Fruit fly (Drosophila melanogaster) whole organism, embryonic: ENCODE results near the gene CG33093.
A peak's percentile ranks its signal among the peaks of the same experiment; 100 is the strongest.

Experiments used
- Antp ChIP-seq: fragments of 200-800 bp; sonication (Bioruptor generic); optimal IDR thresholded peaks from 3 replicates; lab custom pipeline; 2016; ENCODE audit warnings: missing biosample characterization, missing genetic modification characterization
- BEAF-32 ChIP-seq: fragments of 200-800 bp; sonication (Bioruptor generic); optimal IDR thresholded peaks from 3 replicates; lab custom pipeline; 2017; ENCODE audit warnings: missing biosample characterization, missing genetic modification characterization, mild to moderate bottlenecking, moderate library complexity, missing genetic modification reagents
- CG10321 ChIP-seq: fragments of 200-800 bp; sonication (Bioruptor generic); IDR thresholded peaks from 2 replicates; pipeline ENCODE4 v1.3.6; 2022; ENCODE audit warnings: missing biosample characterization, missing genetic modification characterization
- CG10979 ChIP-seq: fragments of 200-800 bp; sonication (Bioruptor generic); optimal IDR thresholded peaks from 2 replicates; lab custom pipeline; 2018; ENCODE audit warnings: missing biosample characterization, mild to moderate bottlenecking, missing genetic modification characterization, moderate library complexity
- CG12659 ChIP-seq: fragments of 200-800 bp; sonication (Bioruptor generic); optimal IDR thresholded peaks from 3 replicates; lab custom pipeline; 2017; ENCODE audit warnings: mild to moderate bottlenecking, missing biosample characterization, missing genetic modification reagents, missing genetic modification characterization
- CG13287 ChIP-seq: fragments of 200-800 bp; sonication (Bioruptor generic); IDR thresholded peaks from 2 replicates; pipeline ENCODE4 v1.3.6; 2022; ENCODE audit warnings: missing biosample characterization, missing genetic modification characterization; ENCODE audit not compliant: partially characterized antibody
- CG15073 ChIP-seq: fragments of 200-800 bp; sonication (Bioruptor generic); optimal IDR thresholded peaks from 2 replicates; lab custom pipeline; 2016; ENCODE audit warnings: missing biosample characterization, missing genetic modification characterization
- CG16813 ChIP-seq: fragments of 200-800 bp; sonication (Bioruptor generic); IDR thresholded peaks from 3 replicates; pipeline ENCODE4 v1.3.6; 2022; ENCODE audit warnings: missing biosample characterization, missing genetic modification characterization; ENCODE audit not compliant: partially characterized antibody
- CG2889 ChIP-seq: fragments of 200-800 bp; sonication (Bioruptor generic); IDR thresholded peaks from 3 replicates; pipeline ENCODE4 v1.3.6; 2022; ENCODE audit warnings: missing biosample characterization, missing genetic modification characterization
- CG33213 ChIP-seq: fragments of 200-800 bp; sonication (Bioruptor generic); optimal IDR thresholded peaks from 3 replicates; lab custom pipeline; 2016; ENCODE audit warnings: missing biosample characterization, missing genetic modification characterization
- CG34224 ChIP-seq: fragments of 200-800 bp; sonication (Bioruptor generic); IDR thresholded peaks from 3 replicates; pipeline ENCODE4 v1.3.6; 2022; ENCODE audit warnings: missing biosample characterization, missing genetic modification characterization; ENCODE audit not compliant: partially characterized antibody
- CG3847 ChIP-seq: fragments of 200-800 bp; sonication (Bioruptor generic); IDR thresholded peaks from 2 replicates; pipeline ENCODE4 v1.3.6; 2022; ENCODE audit warnings: missing biosample characterization, missing genetic modification characterization
- Doc3 ChIP-seq: fragments of 200-800 bp; sonication (Bioruptor generic); IDR thresholded peaks from 3 replicates; pipeline ENCODE4 v1.3.6; 2022; ENCODE audit warnings: missing biosample characterization, missing genetic modification characterization; ENCODE audit not compliant: partially characterized antibody
- E2f1 ChIP-seq: fragments of 200-800 bp; sonication (Bioruptor generic); IDR thresholded peaks from 2 replicates; pipeline ENCODE4 v1.3.6; 2022; ENCODE audit warnings: missing biosample characterization, missing genetic modification characterization
- Elba2 ChIP-seq: fragments of 200-800 bp; sonication (Bioruptor generic); optimal IDR thresholded peaks from 3 replicates; lab custom pipeline; 2016; ENCODE audit warnings: missing biosample characterization, missing genetic modification characterization
- Ets65A ChIP-seq: fragments of 200-800 bp; sonication (Bioruptor generic); peaks from one replicate; lab custom pipeline; 2016; ENCODE audit warnings: missing biosample characterization, missing genetic modification characterization
- bigmax ChIP-seq: fragments of 200-800 bp; sonication (Bioruptor generic); optimal IDR thresholded peaks from 2 replicates; lab custom pipeline; 2018; ENCODE audit warnings: missing biosample characterization, mild to moderate bottlenecking, missing genetic modification characterization
- chinmo ChIP-seq: fragments of 200-800 bp; sonication (Bioruptor generic); IDR thresholded peaks from 4 replicates; pipeline ENCODE4 v1.3.6; 2022; ENCODE audit warnings: missing biosample characterization, missing genetic modification characterization; ENCODE audit not compliant: partially characterized antibody
- da ChIP-seq: fragments of 200-800 bp; sonication (Bioruptor generic); optimal IDR thresholded peaks from 2 replicates; lab custom pipeline; 2016; ENCODE audit warnings: missing biosample characterization, missing genetic modification characterization
- disco-r ChIP-seq: fragments of 200-800 bp; sonication (Bioruptor generic); optimal IDR thresholded peaks from 2 replicates; lab custom pipeline; 2016; ENCODE audit warnings: missing biosample characterization, missing genetic modification characterization
- hbn ChIP-seq: fragments of 200-800 bp; sonication (Bioruptor generic); IDR thresholded peaks from 2 replicates; pipeline ENCODE4 v1.3.6; 2022; ENCODE audit warnings: missing biosample characterization, missing genetic modification characterization; ENCODE audit not compliant: partially characterized antibody
- nerfin-2 ChIP-seq: fragments of 200-800 bp; sonication (Bioruptor generic); IDR thresholded peaks from 2 replicates; pipeline ENCODE4 v1.3.6; 2022; ENCODE audit warnings: missing biosample characterization, missing genetic modification characterization; ENCODE audit not compliant: partially characterized antibody
- phol ChIP-seq: fragments of 200-800 bp; sonication (Bioruptor generic); optimal IDR thresholded peaks from 3 replicates; lab custom pipeline; 2018; ENCODE audit warnings: missing biosample characterization, mild to moderate bottlenecking, missing genetic modification characterization, moderate library complexity
- pum ChIP-seq: fragments of 200-800 bp; sonication (Bioruptor generic); optimal IDR thresholded peaks from 2 replicates; lab custom pipeline; 2016; ENCODE audit warnings: missing biosample characterization, missing genetic modification characterization
- stwl ChIP-seq: fragments of 200-800 bp; sonication (Bioruptor generic); optimal IDR thresholded peaks from 3 replicates; lab custom pipeline; 2018; ENCODE audit warnings: missing biosample characterization, mild to moderate bottlenecking, missing genetic modification characterization, moderate library complexity
- tgo ChIP-seq: fragments of 200-800 bp; sonication (Bioruptor generic); IDR thresholded peaks from 3 replicates; pipeline ENCODE4 v1.3.6; 2022; ENCODE audit warnings: missing biosample characterization, missing genetic modification characterization
- tna ChIP-seq: fragments of 200-800 bp; sonication (Bioruptor generic); IDR thresholded peaks from 2 replicates; pipeline ENCODE4 v1.3.6; 2022; ENCODE audit warnings: missing biosample characterization, missing genetic modification characterization; ENCODE audit not compliant: partially characterized antibody
- vnd ChIP-seq: fragments of 200-800 bp; sonication (Bioruptor generic); IDR thresholded peaks from 3 replicates; pipeline ENCODE4 v1.3.6; 2022; ENCODE audit warnings: missing biosample characterization, missing genetic modification characterization; ENCODE audit not compliant: partially characterized antibody
- wdn ChIP-seq: fragments of 200-800 bp; sonication (Bioruptor generic); IDR thresholded peaks from 2 replicates; pipeline ENCODE4 v1.3.6; 2022; ENCODE audit warnings: missing biosample characterization, missing genetic modification characterization

The CG33093 gene

dm6 chr3R:22487037-22487492 lies 44.7 kb downstream of the CG33093 start, which contains the start of gene Pfdn5 (continued):
- TF ChIP-seq hbn (GFP tag; lab: Robert Waterston, UW) (peak; percentile 74), CG10979 (tag; lab: Kevin White, UChicago) (no peak), Doc3 (GFP tag; lab: Robert Waterston, UW) (peak; percentile 62; the same call in 2 of the 3 replicates), vnd (peak; percentile 79), CG34224 (GFP tag; lab: Robert Waterston, UW) (peak; percentile 88), CG2889 (GFP tag; lab: Robert Waterston, UW) (no peak), bigmax (GFP tag; lab: Kevin White, UChicago) (peak; percentile 15), disco-r (GFP tag; lab: Kevin White, UChicago) (no peak), stwl (tag; lab: Kevin White, UChicago) (peak; percentile 95), CG12659 (GFP tag; lab: Kevin White, UChicago) (peak; percentile 72), wdn (GFP tag; lab: Robert Waterston, UW) (no peak), BEAF-32 (GFP tag; lab: Kevin White, UChicago) (peak; percentile 73), E2f1 (GFP tag; lab: Robert Waterston, UW) (no peak), chinmo (GFP tag; lab: Robert Waterston, UW) (0 out of 4 replicates have a peak, but pooled peaks have one; percentile 56), Elba2 (GFP tag; lab: Kevin White, UChicago) (peak; percentile 32), tna (GFP tag; lab: Robert Waterston, UW) (peak; percentile 87), CG13287 (peak; percentile 87), CG3847 (0 out of 2 replicates have a peak, but pooled peaks have one; percentile 15), Antp (peak; percentile 1), phol (tag; lab: Kevin White, UChicago) (peak; percentile 53), tgo (GFP tag; lab: Robert Waterston, UW) (no peak), nerfin-2 (GFP tag; lab: Robert Waterston, UW) (peak; percentile 91), CG15073 (GFP tag; lab: Kevin White, UChicago) (no peak), CG16813 (GFP tag; lab: Robert Waterston, UW) (peak; percentile 85), pum (no peak), CG10321 (0 out of 2 replicates have a peak, but pooled peaks have one; percentile 9), CG33213 (no peak)

- TF ChIP-seq Ets65A (GFP tag; lab: Kevin White, UChicago): peak; percentile 92
- TF ChIP-seq da (GFP tag; lab: Kevin White, UChicago): no peak
These were observed 48.2 kb downstream of the CG33093 start for dm6 chr3R:22483537-22483936.
